Worm (Caenorhabditis elegans): Measurements from ENCODE around the gene oac-56.

The oac-56 gene

DNA sequence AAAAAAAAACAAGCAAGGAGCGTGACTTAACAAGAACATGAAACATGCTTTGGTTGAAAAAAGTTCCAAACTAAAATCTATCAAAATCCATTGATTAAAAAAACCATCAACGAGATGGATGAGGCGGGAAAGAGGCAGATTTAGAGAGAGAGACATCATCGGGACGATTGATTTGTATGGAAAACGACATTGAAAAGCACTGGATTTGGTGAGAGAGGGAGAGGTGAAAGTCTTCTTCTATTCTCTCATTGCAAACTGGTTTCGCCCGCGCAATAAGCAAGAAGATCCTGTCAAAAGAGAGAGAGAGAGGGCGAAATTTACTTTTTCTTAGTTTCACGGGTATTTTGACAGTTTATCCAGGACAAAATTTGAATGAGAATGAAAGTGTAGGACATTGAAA, 34.6 kb upstream of the oac-56 start:
- TF ChIP-seq madf-6 (GFP tag; IDR thresholded peaks at IDR 0.05) (no peak), snpc-4 (GFP tag; optimal IDR thresholded peaks at IDR 0.05) (no peak), snpc-4 (tag; optimal IDR thresholded peaks at IDR 0.05) (peak in 2 of 4 experiments; percentile 9 to 30), Y56A3A.18 (GFP tag; IDR thresholded peaks at IDR 0.05) (no peak), sptf-2 (GFP tag; optimal IDR thresholded peaks at IDR 0.05) (no peak)

DNA sequence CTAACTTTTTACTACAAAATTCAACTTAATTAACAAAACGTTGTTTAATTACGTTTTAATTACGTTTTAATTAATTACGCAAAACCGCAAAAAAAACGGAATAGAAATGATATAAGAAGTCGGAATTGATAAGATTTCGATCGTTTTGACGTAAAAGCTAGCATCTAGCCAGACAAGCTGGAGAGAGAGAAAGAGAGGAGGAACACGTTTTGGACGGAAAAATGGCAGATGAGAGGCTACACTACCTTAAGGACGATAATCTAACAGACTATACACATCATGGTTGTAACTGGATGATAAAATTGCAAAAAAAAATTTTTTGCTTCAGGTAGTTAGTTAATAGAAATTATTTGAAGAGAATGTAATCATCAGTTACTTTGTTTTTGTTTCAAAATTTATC, 33.6 kb upstream of the oac-56 start:
- TF ChIP-seq F37B4.10 (GFP tag; IDR thresholded peaks at IDR 0.05) = no peak

DNA sequence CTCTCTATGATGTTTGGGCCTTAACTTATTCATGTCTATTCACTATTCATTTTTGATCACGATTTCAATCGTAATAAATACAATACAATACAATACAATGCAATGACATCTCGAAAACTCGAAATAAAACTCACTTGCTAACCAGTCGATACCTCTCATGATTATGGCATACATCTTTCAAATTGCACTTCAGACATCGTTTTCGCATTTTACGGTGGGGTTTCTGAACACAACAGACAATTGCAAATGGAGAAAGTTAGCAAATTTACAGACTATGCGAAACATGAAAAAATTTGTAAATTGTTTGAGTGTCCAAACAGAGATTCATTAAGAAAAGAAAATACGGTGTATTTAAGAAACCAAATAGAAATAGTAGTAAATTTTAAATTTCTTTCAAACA, 32.9 kb upstream of the oac-56 start, which contains the start of gene paqr-3:
Gene paqr-3, minus strand, starts transcription at position 210 of the 400 bp plus-strand sequence.
- TF ChIP-seq lag-1 (GFP tag; IDR thresholded peaks at IDR 0.05) = no peak
- peak; percentile 81 for TF ChIP-seq attf-6 (GFP tag; IDR thresholded peaks at IDR 0.05)
- no peak for TF ChIP-seq snpc-4 (GFP tag; optimal IDR thresholded peaks at IDR 0.05)
- TF ChIP-seq snpc-4 (tag; optimal IDR thresholded peaks at IDR 0.05) = peak in 2 of 4 experiments; percentile 32 to 57

DNA sequence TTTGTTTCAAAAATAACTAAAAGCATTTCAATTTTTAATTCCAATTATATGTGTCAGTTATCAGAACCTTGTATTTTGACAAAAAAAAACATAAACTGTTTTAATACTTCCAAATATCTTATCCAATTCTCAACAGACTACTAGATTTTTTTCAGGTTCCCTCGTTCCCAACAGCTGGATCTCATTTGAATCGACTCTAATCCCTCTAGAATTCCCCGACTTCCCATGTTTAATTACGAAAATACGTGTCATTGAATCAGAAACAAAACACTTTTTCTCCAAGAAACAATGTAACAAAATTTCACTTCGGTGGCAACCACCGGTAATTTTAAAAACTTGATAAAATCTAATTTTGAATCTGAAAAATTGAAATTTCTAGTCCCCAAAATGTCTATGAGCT, 28.6 kb upstream of the oac-56 start:
- TF ChIP-seq bed-1 (GFP tag; IDR thresholded peaks at IDR 0.05) (no peak), pha-4 (tag; optimal IDR thresholded peaks at IDR 0.05) (no peak), F10E7.11 (tag; optimal IDR thresholded peaks at IDR 0.05) (no peak), ceh-79 (tag; optimal IDR thresholded peaks at IDR 0.05) (no peak), ceh-27 (GFP tag; optimal IDR thresholded peaks at IDR 0.05) (no peak), egl-18 (GFP tag; IDR thresholded peaks at IDR 0.05) (no peak), mel-28 (tag; optimal IDR thresholded peaks at IDR 0.05; ENCODE audit: borderline replicate concordance) (no peak), madf-10 (tag; optimal IDR thresholded peaks at IDR 0.05) (no peak), F55B11.4 (tag; optimal IDR thresholded peaks at IDR 0.05; ENCODE audit: borderline replicate concordance, insufficient read depth) (no peak), egrh-3 (GFP tag; IDR thresholded peaks at IDR 0.05) (no peak), xnd-1 (tag; optimal IDR thresholded peaks at IDR 0.05) (no peak), hrde-1 (tag; optimal IDR thresholded peaks at IDR 0.05; ENCODE audit: borderline replicate concordance) (no peak), ztf-3 (GFP tag; optimal IDR thresholded peaks at IDR 0.05) (no peak), F57A8.1 (GFP tag; optimal IDR thresholded peaks at IDR 0.05) (no peak), B0261.1 (tag; optimal IDR thresholded peaks at IDR 0.05) (no peak), let-607 (tag; optimal IDR thresholded peaks at IDR 0.05) (no peak), pbrm-1 (GFP tag; IDR thresholded peaks at IDR 0.05) (no peak), hmg-20 (GFP tag; IDR thresholded peaks at IDR 0.05) (no peak), atf-7 (tag; optimal IDR thresholded peaks at IDR 0.05) (no peak)

DNA sequence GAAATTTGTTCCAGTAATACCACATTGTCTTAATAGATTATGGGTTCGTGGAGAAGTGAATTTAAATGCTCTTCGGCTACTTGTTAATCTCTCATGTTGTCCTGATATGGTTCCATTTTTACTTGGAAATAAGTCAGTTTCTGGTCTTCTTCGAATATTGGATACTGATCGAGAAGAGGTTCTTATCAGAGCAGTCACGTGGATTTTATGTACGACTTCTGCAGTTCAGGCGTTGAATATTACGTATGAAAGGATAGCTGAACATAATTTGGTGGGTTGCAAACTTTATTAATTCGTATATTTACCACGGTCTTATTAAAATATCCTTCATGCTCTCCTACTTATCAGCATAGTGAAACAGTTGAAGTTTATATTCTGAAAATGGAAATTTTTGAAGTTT, 27.3 kb upstream of the oac-56 start:
- no peak for TF ChIP-seq F39B2.1 (GFP tag; IDR thresholded peaks at IDR 0.05)
- no peak for TF ChIP-seq akir-1 (GFP tag; optimal IDR thresholded peaks at IDR 0.05)
- no peak for TF ChIP-seq ztf-6 (GFP tag; IDR thresholded peaks at IDR 0.05)
- no peak for TF ChIP-seq F57A8.1 (GFP tag; optimal IDR thresholded peaks at IDR 0.05)

DNA sequence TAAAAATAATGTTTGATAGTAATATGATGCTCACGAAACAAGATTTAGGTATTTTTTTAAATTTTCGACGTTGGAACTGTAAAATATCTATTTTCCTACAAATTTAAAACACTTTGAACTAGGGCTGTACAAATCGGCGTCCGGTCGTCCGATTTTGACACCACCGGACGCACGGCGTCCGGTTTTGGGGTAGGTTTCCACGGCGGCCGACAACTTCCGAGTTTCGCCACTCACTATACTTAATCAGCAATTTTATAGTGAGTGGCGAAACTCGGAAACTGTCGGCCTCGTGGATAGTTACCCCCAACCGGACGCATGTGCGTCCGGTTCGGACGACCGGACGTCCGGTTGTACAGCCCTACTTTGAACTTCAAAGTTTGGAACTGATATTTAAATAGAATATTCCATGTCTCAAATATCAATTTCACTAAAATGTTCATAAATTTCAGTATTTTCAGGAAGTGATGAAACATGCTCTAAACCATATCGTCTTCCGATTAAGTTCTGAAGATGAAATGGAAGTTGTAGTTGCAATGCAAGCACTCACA, 26.8 kb upstream of the oac-56 start:
- TF ChIP-seq snpc-1.1 (tag; optimal IDR thresholded peaks at IDR 0.05; ENCODE audit: insufficient read depth) = peak; percentile 75
- TF ChIP-seq snpc-4 (GFP tag; optimal IDR thresholded peaks at IDR 0.05) = peak; percentile 48
- peak; percentile 71 to 95 (median 85) for TF ChIP-seq snpc-4 (tag; optimal IDR thresholded peaks at IDR 0.05)
- peak; percentile 91 for TF ChIP-seq attf-6 (GFP tag; IDR thresholded peaks at IDR 0.05)
- TF ChIP-seq hlh-12 (tag; optimal IDR thresholded peaks at IDR 0.05) = no peak
- TF ChIP-seq ztf-18 (tag; optimal IDR thresholded peaks at IDR 0.05) = no peak

All from whole organism, young adult.